Fruit fly (Drosophila melanogaster): ENCODE data around the gene CG6980.
A peak's percentile ranks its signal among the peaks of the same experiment; 100 is the strongest.

CG6980 gene

dm6 chr3R:24805048-24805447, 2.4 kb upstream of the CG6980 start, which contains the start of gene polybromo (continued):
- TF ChIP-seq CG2712 (tag; optimal IDR thresholded peaks at IDR 0.05) (no peak), CG1233 (GFP tag; optimal IDR thresholded peaks at IDR 0.05) (no peak), CG3407 (GFP tag; optimal IDR thresholded peaks at IDR 0.05) (no peak), Ptx1 (GFP tag; IDR thresholded peaks at IDR 0.05) (no peak), en (GFP tag; optimal IDR thresholded peaks at IDR 0.05) (no peak), vfl (GFP tag; optimal IDR thresholded peaks at IDR 0.05) (no peak), CG4404 (GFP tag; IDR thresholded peaks at IDR 0.05) (no peak), CG9609 (GFP tag; optimal IDR thresholded peaks at IDR 0.05) (no peak), chm (GFP tag; IDR thresholded peaks at IDR 0.05) (no peak), wor (GFP tag; IDR thresholded peaks at IDR 0.05) (no peak), Lhr (GFP tag; optimal IDR thresholded peaks at IDR 0.05) (no peak), sisA (GFP tag; IDR thresholded peaks at IDR 0.05) (no peak), CG15011 (GFP tag; optimal IDR thresholded peaks at IDR 0.05) (no peak), bigmax (GFP tag; optimal IDR thresholded peaks at IDR 0.05) (no peak), h (optimal IDR thresholded peaks at IDR 0.05) (no peak), CG10366 (GFP tag; IDR thresholded peaks at IDR 0.05) (no peak), CG9437 (GFP tag; optimal IDR thresholded peaks at IDR 0.05) (no peak), CG18476 (GFP tag; optimal IDR thresholded peaks at IDR 0.05) (no peak), CG17829 (tag; optimal IDR thresholded peaks at IDR 0.05) (peak; percentile 37), Hmr (GFP tag; optimal IDR thresholded peaks at IDR 0.05) (no peak), CG16779 (GFP tag; IDR thresholded peaks at IDR 0.05) (no peak), otp (GFP tag; IDR thresholded peaks at IDR 0.05) (no peak), C15 (GFP tag; IDR thresholded peaks at IDR 0.05) (no peak), Dll (GFP tag; IDR thresholded peaks at IDR 0.05; ENCODE audit: partially characterized antibody) (peak; percentile 91), CG17568 (GFP tag; optimal IDR thresholded peaks at IDR 0.05) (no peak), repo (GFP tag; optimal IDR thresholded peaks at IDR 0.05) (no peak), Camta (GFP tag; optimal IDR thresholded peaks at IDR 0.05) (no peak), run (tag; optimal IDR thresholded peaks at IDR 0.05) (no peak), mam (GFP tag; optimal IDR thresholded peaks at IDR 0.05) (no peak), bbx (GFP tag; IDR thresholded peaks at IDR 0.05; ENCODE audit: partially characterized antibody) (peak; percentile 92), CG14667 (GFP tag; IDR thresholded peaks at IDR 0.05) (no peak), jumu (GFP tag; optimal IDR thresholded peaks at IDR 0.05) (peak; percentile 30), exex (tag; optimal IDR thresholded peaks at IDR 0.05) (no peak), CG7839 (tag; optimal IDR thresholded peaks at IDR 0.05) (no peak), Antp (GFP tag; optimal IDR thresholded peaks at IDR 0.05) (no peak), Mes4 (GFP tag; optimal IDR thresholded peaks at IDR 0.05) (no peak), CG12155 (GFP tag; optimal IDR thresholded peaks at IDR 0.05) (no peak), Doc3 (GFP tag; IDR thresholded peaks at IDR 0.05; ENCODE audit: partially characterized antibody) (peak; percentile 87), fd102C (GFP tag; optimal IDR thresholded peaks at IDR 0.05) (no peak), CG6272 (GFP tag; IDR thresholded peaks at IDR 0.05) (no peak), caup (GFP tag; optimal IDR thresholded peaks at IDR 0.05; ENCODE audit: severe bottlenecking) (no peak), grn (GFP tag; optimal IDR thresholded peaks at IDR 0.05) (no peak), CG10321 (GFP tag; IDR thresholded peaks at IDR 0.05) (no peak), Abd-B (GFP tag; optimal IDR thresholded peaks at IDR 0.05) (no peak), Jarid2 (GFP tag; optimal IDR thresholded peaks at IDR 0.05) (no peak), CG12744 (GFP tag; optimal IDR thresholded peaks at IDR 0.05) (no peak), Eip74EF (GFP tag; optimal IDR thresholded peaks at IDR 0.05) (no peak), prd (optimal IDR thresholded peaks at IDR 0.05) (no peak), prd (GFP tag; IDR thresholded peaks at IDR 0.05) (no peak), gsb-n (tag; optimal IDR thresholded peaks at IDR 0.05) (no peak), Adf1 (GFP tag; IDR thresholded peaks at IDR 0.05) (no peak; the same call in 1 of the 2 replicates), slp2 (GFP tag; optimal IDR thresholded peaks at IDR 0.05) (no peak), klu (GFP tag; IDR thresholded peaks at IDR 0.05) (no peak)

Data from whole organism, embryonic.